Fruit fly (Drosophila melanogaster): ENCODE results near the gene Eip63F-1.

Eip63F-1 gene

DNA sequence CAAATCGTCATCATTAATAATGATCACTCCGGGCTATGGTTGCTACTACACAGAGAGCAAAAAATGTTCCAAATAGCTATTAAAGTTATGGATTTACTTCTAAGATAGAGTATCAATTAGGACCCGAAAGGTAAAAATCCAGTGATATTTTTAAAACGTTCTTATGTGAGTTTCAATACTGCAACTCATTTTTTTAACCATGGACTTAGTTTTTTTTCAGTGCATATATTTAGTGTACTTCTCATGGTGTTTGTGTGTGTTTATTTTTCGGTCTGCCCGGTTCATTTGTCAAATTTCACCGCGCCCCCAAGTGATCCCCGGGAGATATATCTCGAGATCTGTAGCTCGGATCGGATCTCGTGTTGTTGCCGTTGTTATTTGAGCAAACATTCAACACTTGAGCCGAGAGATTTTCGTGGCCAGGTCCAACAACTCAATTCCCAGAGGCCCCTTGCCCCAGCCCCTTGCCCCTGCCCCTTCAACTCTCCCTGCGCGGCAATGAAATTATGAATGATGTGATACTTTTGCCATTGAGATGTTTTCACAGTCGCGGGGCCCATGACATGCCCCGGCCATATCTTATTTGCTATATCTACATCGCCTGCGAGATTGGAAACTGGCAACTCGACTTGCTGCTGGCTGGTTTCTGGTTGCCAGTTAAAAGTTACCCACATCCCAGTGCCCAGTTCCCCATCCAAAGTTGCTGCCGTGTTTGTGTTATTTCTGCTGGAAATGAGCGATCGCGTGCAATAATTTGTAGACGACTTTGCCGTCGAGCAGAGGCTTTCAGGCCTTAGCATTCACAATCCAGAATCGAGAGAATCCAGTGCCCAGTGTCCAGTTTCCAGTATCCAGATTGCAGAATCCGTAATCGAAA lies 72.7 kb downstream of the Eip63F-1 start (continued):
- TF ChIP-seq CG1621 (tag; optimal IDR thresholded peaks at IDR 0.05) (no peak), CG3032 (tag; optimal IDR thresholded peaks at IDR 0.05) (no peak), CG9139 (GFP tag; optimal IDR thresholded peaks at IDR 0.05) (no peak), CG11294 (GFP tag; IDR thresholded peaks at IDR 0.05) (no peak), CG7368 (GFP tag; optimal IDR thresholded peaks at IDR 0.05) (no peak), lz (GFP tag; optimal IDR thresholded peaks at IDR 0.05) (no peak), cyc (GFP tag; optimal IDR thresholded peaks at IDR 0.05) (peak; percentile 11), CG8319 (GFP tag; optimal IDR thresholded peaks at IDR 0.05) (no peak), achi (GFP tag; optimal IDR thresholded peaks at IDR 0.05) (peak; percentile 37), fd59A (GFP tag; optimal IDR thresholded peaks at IDR 0.05) (no peak), CG11902 (GFP tag; optimal IDR thresholded peaks at IDR 0.05) (no peak), CG4318 (GFP tag; optimal IDR thresholded peaks at IDR 0.05) (no peak), Hr38 (GFP tag; optimal IDR thresholded peaks at IDR 0.05) (no peak), CG6163 (GFP tag; IDR thresholded peaks at IDR 0.05) (0 out of 3 replicates have a peak, but pooled peaks have one; percentile 53), eg (GFP tag; IDR thresholded peaks at IDR 0.05) (no peak), fd85E (GFP tag; optimal IDR thresholded peaks at IDR 0.05) (no peak), Ets21C (GFP tag; optimal IDR thresholded peaks at IDR 0.05) (no peak), pdm3 (GFP tag; optimal IDR thresholded peaks at IDR 0.05) (peak; percentile 29), Smox (GFP tag; optimal IDR thresholded peaks at IDR 0.05) (no peak), Gug (GFP tag; IDR thresholded peaks at IDR 0.05) (no peak), OdsH (GFP tag; optimal IDR thresholded peaks at IDR 0.05) (peak; percentile 40), CG16779 (tag; optimal IDR thresholded peaks at IDR 0.05) (no peak), CG8119 (GFP tag; IDR thresholded peaks at IDR 0.05) (no peak; the same call in 2 of the 3 replicates), Eip93F (GFP tag; optimal IDR thresholded peaks at IDR 0.05) (no peak), CG6854 (GFP tag; optimal IDR thresholded peaks at IDR 0.05) (no peak), Hr39 (GFP tag; optimal IDR thresholded peaks at IDR 0.05) (peak; percentile 14), spab (GFP tag; optimal IDR thresholded peaks at IDR 0.05) (no peak), salr (GFP tag; optimal IDR thresholded peaks at IDR 0.05) (peak in 1 of 2 experiments; percentile 5), svp (GFP tag) (peak; percentile 63)

Data from whole organism, prepupa.